Fruit fly (Drosophila melanogaster) whole organism, adult: Measurements from ENCODE around the gene IFT46.

ENCODE experiments used
- CG11617 ChIP-seq: fragments of 200-800 bp; sonication (Bioruptor generic); optimal IDR thresholded peaks from 2 replicates; lab custom pipeline; 2017; ENCODE audit warnings: mild to moderate bottlenecking, missing biosample characterization, missing genetic modification reagents, missing genetic modification characterization
- CG12768 ChIP-seq: fragments of 200-800 bp; sonication (Bioruptor generic); optimal IDR thresholded peaks from 2 replicates; lab custom pipeline; 2017; ENCODE audit warnings: missing biosample characterization, missing genetic modification characterization, mild to moderate bottlenecking, moderate library complexity, missing genetic modification reagents
- CG14711 ChIP-seq: fragments of 200-800 bp; sonication (Bioruptor generic); optimal IDR thresholded peaks from 2 replicates; lab custom pipeline; 2018; ENCODE audit warnings: missing biosample characterization, mild to moderate bottlenecking, missing genetic modification characterization, moderate library complexity
- CG1620 ChIP-seq: fragments of 200-800 bp; sonication (Bioruptor generic); optimal IDR thresholded peaks from 2 replicates; lab custom pipeline; 2016; ENCODE audit warnings: missing biosample characterization, missing genetic modification characterization
- CG33017 ChIP-seq: fragments of 200-800 bp; sonication (Bioruptor generic); optimal IDR thresholded peaks from 2 replicates; lab custom pipeline; 2018; ENCODE audit warnings: missing biosample characterization, mild to moderate bottlenecking, missing genetic modification characterization, moderate library complexity
- CG5204 ChIP-seq: fragments of 200-800 bp; sonication (Bioruptor generic); optimal IDR thresholded peaks from 2 replicates; lab custom pipeline; 2016; ENCODE audit warnings: missing biosample characterization, missing genetic modification characterization
- CG7045 ChIP-seq: fragments of 200-800 bp; sonication (Bioruptor generic); optimal IDR thresholded peaks from 2 replicates; lab custom pipeline; 2017; ENCODE audit warnings: missing biosample characterization, mild to moderate bottlenecking, missing genetic modification characterization
- CG7101 ChIP-seq: fragments of 200-800 bp; sonication (Bioruptor generic); optimal IDR thresholded peaks from 2 replicates; lab custom pipeline; 2018; ENCODE audit warnings: missing biosample characterization, mild to moderate bottlenecking, missing genetic modification characterization, moderate library complexity
- Clk ChIP-seq: fragments of 200-800 bp; sonication (Bioruptor generic); optimal IDR thresholded peaks from 2 replicates; lab custom pipeline; 2017; ENCODE audit warnings: missing biosample characterization, missing genetic modification characterization
- Crg-1 ChIP-seq: fragments of 200-800 bp; sonication (Bioruptor generic); optimal IDR thresholded peaks from 2 replicates; lab custom pipeline; 2016; ENCODE audit warnings: missing biosample characterization, missing genetic modification characterization
- Hr96 ChIP-seq: fragments of 200-800 bp; sonication (Bioruptor generic); optimal IDR thresholded peaks from 2 replicates; lab custom pipeline; 2016; ENCODE audit warnings: missing biosample characterization, missing genetic modification characterization
- Mnt ChIP-seq: fragments of 200-800 bp; sonication (Bioruptor generic); optimal IDR thresholded peaks from 2 replicates; lab custom pipeline; 2016; ENCODE audit warnings: missing biosample characterization, mild to moderate bottlenecking, missing genetic modification characterization
- cic ChIP-seq: fragments of 200-800 bp; sonication (Bioruptor generic); optimal IDR thresholded peaks from 2 replicates; lab custom pipeline; 2017; ENCODE audit warnings: missing biosample characterization, mild to moderate bottlenecking, missing genetic modification characterization, moderate library complexity
- cnc ChIP-seq, 2 experiments: fragments of >200 bp; optimal IDR thresholded peaks; 2 replicates each; lab custom pipeline; 2017
- kay ChIP-seq: fragments of 200-800 bp; sonication (Bioruptor generic); peaks from one replicate; lab custom pipeline; 2016; ENCODE audit warnings: missing biosample characterization, missing genetic modification characterization, borderline replicate concordance
- ovo ChIP-seq: fragments of 200-800 bp; sonication (Bioruptor generic); optimal IDR thresholded peaks from 2 replicates; lab custom pipeline; 2016; ENCODE audit warnings: missing biosample characterization, missing genetic modification characterization
- pad ChIP-seq: fragments of 200-800 bp; sonication (Bioruptor generic); optimal IDR thresholded peaks from 3 replicates; lab custom pipeline; 2017; ENCODE audit warnings: missing biosample characterization, missing genetic modification characterization, mild to moderate bottlenecking, moderate library complexity, missing genetic modification reagents
- toe ChIP-seq: fragments of 200-800 bp; sonication (Bioruptor generic); optimal IDR thresholded peaks from 2 replicates; lab custom pipeline; 2016; ENCODE audit warnings: missing biosample characterization, missing genetic modification characterization

The IFT46 gene

DNA sequence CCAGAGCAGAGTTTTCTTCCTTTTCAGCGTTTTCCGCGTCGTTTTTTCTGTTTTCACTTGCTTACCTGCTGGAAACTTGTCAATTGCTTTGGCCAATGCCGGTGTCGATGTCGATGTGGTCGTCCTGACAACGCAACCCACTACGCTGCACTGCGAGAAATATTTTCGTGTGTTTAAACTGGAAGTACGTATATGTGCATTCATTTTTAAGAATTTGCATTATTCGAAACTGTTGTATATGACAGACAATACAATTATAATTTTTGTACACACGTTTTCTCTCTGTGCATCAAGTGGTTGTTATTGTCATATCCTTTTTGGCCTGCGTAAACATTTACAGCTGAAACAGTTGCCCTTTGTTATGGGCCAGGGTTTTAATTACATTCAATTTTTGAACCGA lies at the start of gene IFT46:
TSS of gene IFT46 (minus strand) at position 88 of the 400 bp plus-strand sequence.
- TF ChIP-seq CG12768 (GFP tag; lab: Kevin White, UChicago) (no peak), Crg-1 (no peak), Hr96 (GFP tag; lab: Kevin White, UChicago) (no peak), ovo (GFP tag; lab: Kevin White, UChicago) (no peak), CG14711 (tag; lab: Kevin White, UChicago) (no peak), CG33017 (tag; lab: Kevin White, UChicago) (no peak), cic (GFP tag; lab: Kevin White, UChicago) (no peak), CG5204 (GFP tag; lab: Kevin White, UChicago) (no peak), cnc (optimal IDR thresholded peaks at IDR 0.05; lab: Kevin White, UChicago) (no peak), CG7045 (GFP tag; lab: Kevin White, UChicago) (no peak), Clk (GFP tag; lab: Kevin White, UChicago) (no peak), CG1620 (no peak), kay (GFP tag; lab: Kevin White, UChicago) (no peak), CG11617 (GFP tag; lab: Kevin White, UChicago) (no peak)

DNA sequence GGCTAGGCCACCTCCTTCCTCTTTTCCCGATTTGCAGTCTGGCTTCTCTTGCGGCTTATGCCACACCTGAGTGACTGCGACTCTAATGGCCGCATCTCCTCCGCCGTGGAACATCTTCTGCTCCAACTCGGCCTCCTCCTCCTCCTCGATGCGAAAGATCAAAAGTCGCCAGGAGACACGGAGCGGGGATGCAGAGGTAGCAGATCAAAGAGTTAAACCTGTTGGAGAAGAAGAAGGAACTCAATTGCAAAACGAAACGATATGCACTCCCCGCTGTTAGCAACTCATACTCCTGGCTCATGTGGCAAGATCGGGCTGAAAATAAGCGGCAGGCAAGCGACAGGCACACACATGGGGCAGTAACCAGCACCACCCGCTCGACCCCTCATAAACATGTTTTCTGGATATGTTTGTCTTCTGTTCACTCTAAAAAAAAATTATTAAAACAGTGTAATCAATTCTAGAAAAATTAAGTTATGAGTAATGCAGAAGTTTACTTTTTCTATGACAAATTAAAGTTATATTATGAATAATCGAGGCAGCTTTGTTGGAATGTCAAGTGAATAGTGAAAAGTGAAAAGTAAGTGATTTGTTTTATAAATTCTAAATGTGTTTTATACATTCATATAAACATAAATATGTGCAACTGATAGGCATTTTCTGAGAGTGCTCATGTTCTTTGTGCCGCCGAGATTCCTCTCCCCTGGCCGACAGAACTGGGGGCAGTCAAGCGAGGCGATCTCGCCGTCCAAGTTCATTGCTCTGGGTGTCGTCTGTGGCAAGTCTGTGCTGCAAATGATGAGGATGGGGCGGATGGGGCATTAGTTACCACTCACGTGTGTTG lies 49.0 kb upstream of the IFT46 start:
- TF ChIP-seq Clk (GFP tag; lab: Kevin White, UChicago) (no peak), cnc (optimal IDR thresholded peaks at IDR 0.05; lab: Kevin White, UChicago) (no peak), Hr96 (GFP tag; lab: Kevin White, UChicago) (no peak), CG33017 (tag; lab: Kevin White, UChicago) (no peak), cic (GFP tag; lab: Kevin White, UChicago) (no peak)

DNA sequence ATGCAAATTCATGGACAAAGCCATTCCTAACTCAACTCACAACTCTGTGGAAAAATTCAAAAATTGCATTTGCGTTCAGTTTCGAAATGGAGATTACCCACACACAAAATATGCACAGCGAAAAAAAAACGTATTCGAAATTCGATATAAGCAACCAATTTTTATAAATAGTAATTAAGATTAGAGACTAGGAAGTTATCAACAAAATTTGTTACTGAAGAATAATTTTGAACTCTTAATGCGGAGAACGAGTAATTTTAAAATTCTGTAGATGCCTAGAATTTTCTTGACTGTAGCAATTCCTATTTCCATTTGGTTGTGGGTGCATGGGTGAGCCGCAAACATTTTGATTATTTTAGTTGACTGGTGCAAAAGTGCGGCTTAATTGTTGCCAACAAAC lies 47.5 kb upstream of the IFT46 start:
- TF ChIP-seq Mnt (no peak), toe (no peak), CG7101 (tag; lab: Kevin White, UChicago) (no peak), kay (GFP tag; lab: Kevin White, UChicago) (peak; percentile 6)

DNA sequence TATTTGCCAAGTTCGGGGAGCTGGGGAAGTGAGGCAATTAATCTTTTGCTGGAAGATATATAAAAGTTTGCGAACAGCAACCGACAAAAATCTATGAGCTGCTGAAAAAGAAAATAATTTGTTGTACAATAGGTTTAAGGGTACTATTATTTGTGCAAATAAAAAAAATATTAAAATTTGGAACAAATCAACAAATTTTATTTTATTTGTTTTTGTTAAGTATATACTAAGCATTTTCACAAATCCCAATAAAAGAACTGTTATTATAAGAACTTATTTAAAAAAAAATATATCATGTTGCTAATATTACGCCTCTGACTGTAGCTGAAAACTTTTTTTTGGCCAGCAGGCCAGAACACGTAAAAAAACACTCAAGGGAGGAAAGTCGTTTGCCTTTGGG lies 42.2 kb upstream of the IFT46 start:
- TF ChIP-seq Hr96 (GFP tag; lab: Kevin White, UChicago), result no peak
- no peak for TF ChIP-seq CG7045 (GFP tag; lab: Kevin White, UChicago)
- TF ChIP-seq CG1620, result no peak
- no peak for TF ChIP-seq ovo (GFP tag; lab: Kevin White, UChicago)
- no peak for TF ChIP-seq pad (GFP tag; lab: Kevin White, UChicago)
- TF ChIP-seq CG33017 (tag; lab: Kevin White, UChicago), result no peak
- no peak for TF ChIP-seq CG7101 (tag; lab: Kevin White, UChicago)
- no peak for TF ChIP-seq CG5204 (GFP tag; lab: Kevin White, UChicago)
- TF ChIP-seq Clk (GFP tag; lab: Kevin White, UChicago), result no peak
- no peak for TF ChIP-seq toe

DNA sequence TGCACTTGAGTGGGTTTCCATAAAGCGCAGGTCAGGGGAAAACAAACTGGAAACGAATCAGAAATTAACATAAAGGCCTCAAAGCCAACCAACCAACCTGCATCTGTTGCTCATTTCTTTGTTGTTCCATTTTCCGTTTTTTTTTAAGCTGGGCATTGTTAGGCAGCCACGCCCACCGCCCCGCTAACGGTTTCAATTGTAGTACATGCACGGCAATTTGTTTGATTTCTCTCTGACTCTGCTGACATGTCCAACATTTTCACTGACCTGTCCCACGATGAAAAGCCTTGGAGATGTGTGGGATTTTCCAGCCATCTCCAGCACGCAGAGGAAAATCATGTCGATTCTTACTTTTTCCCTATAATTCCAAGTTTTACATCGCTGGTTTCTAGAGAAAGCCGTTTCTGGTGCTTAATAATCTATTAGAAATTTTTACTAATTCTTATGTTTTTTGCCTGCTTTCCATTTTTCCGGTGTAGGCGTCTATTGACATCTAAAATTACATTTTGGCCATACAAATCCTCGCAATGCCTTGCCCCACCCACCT lies 40.9 kb upstream of the IFT46 start:
- no peak for TF ChIP-seq CG5204 (GFP tag; lab: Kevin White, UChicago)
- TF ChIP-seq ovo (GFP tag; lab: Kevin White, UChicago), result no peak
- no peak for TF ChIP-seq cnc (optimal IDR thresholded peaks at IDR 0.05; lab: Kevin White, UChicago)
- no peak for TF ChIP-seq pad (GFP tag; lab: Kevin White, UChicago)
- no peak for TF ChIP-seq CG14711 (tag; lab: Kevin White, UChicago)
- no peak for TF ChIP-seq cic (GFP tag; lab: Kevin White, UChicago)
- no peak for TF ChIP-seq CG7101 (tag; lab: Kevin White, UChicago)

DNA sequence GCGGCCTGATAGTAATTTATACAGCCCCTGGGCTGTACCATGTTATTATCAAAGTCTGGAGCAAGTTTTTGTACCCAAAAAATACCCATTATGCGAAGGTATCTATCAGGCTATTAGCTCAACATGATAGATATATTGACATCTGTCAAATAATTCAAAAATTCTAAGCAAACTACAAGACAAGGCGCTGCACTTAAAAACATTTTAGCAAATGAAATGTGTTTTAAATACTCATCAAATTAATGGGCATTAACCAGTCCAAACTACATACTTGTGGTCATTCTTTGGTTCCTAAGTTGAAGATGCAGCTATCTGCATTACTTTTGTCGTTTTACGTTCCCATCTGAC lies 37.4 kb upstream of the IFT46 start:
- TF ChIP-seq CG14711 (tag; lab: Kevin White, UChicago), result peak; percentile 23
- no peak for TF ChIP-seq toe

DNA sequence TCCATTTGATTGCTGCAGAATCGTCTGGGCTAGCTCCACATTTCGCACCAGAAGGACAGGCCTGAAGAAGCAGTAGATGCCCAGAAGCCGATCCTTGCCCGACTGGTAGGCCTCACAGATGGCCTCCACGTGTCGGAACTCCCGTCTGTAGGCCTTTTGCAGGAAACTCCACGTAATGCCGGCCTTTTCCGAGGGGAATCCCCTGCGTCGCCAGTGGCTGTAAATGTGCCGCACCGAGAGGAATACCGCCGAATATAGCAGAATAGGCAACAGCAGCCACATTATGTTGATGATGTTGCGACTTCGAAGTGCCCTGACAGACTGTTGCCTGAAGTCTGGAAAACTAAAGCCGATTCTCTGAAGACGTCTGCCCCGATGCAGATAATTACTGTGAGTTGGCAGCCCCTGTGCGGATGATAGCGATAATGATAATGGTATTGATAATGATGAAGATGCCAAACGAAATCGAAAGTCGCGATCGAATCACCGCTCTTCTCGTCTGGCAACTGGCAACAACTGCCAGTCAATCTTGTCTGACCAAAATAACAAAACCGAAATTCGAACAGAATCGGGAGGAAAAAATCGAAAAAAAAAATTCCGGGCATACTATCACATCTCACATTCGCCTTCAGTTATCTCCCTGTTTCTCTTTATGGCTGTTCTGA lies 36.9 kb upstream of the IFT46 start, which contains the start of gene Cyp310a1:
TSS of gene Cyp310a1 (minus strand) at position 348 of the 665 bp plus-strand sequence.
- TF ChIP-seq ovo (GFP tag; lab: Kevin White, UChicago) (no peak), CG7045 (GFP tag; lab: Kevin White, UChicago) (no peak), Crg-1 (no peak), CG7101 (tag; lab: Kevin White, UChicago) (no peak), CG12768 (GFP tag; lab: Kevin White, UChicago) (no peak), Clk (GFP tag; lab: Kevin White, UChicago) (no peak), kay (GFP tag; lab: Kevin White, UChicago) (no peak), Mnt (no peak), toe (no peak)
